Fruit fly (Drosophila melanogaster): Measurements from ENCODE around the gene CG13031.

CG13031 gene

DNA sequence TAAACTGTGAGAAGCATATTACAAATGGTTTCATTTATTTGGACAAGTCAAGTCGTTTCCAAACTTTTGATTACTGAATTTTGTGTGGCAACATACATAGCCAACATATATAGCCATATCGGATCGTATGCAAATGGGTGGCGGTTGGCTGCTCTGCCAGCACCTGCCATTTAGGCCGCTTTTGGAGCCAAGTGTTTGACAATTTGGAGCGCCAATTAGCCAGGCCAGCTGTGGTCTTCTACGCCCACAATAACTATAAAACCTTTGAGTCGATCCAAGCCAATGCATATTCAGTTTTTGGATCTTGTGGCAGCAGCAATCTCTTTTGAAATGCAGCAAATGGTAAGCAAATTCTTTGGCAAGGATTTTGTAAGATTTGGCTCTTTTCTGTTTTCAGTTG is at the start of gene CG13031:
Gene CG13031 (plus strand): TSS at position 301 of the 400 bp plus-strand sequence.
- TF ChIP-seq CG1620 (GFP tag; optimal IDR thresholded peaks at IDR 0.05) (no peak), CG33017 (tag; optimal IDR thresholded peaks at IDR 0.05) (no peak), CG7101 (tag; optimal IDR thresholded peaks at IDR 0.05) (no peak), pad (GFP tag; optimal IDR thresholded peaks at IDR 0.05) (no peak), bab1 (GFP tag; optimal IDR thresholded peaks at IDR 0.05) (no peak)

DNA sequence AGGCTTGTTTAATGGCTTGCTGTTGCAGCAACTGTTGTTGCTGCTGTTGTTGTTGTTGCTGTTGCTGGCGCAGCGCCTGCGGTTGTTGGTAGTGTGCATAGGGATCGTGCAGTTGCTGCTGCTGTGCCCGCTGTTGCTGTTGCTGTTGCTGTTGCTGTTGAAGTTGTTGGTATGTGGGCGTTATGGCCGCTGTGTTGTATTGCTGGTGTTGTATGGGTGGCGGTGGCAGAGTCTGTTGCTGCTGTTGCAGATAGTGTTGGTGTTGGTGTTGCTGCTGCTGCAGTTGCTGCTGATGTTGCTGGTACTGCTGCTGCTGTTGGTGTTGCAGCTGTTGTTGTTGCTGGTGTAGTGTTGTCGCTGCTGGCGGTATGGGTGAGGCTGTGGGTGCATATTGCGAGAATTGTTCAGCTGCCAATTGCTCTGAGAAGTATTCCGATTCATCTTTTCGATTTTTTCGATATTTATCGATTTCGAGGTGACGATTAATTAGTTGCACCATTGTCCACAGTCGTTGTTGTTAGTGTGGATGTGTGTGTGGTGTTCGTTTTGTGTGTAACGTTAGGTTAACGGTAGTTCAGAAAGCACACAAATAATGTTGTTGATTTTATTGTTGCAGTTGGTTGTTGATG is 45.1 kb upstream of the CG13031 start:
- TF ChIP-seq Crg-1 (GFP tag; optimal IDR thresholded peaks at IDR 0.05) = no peak
- TF ChIP-seq CG14711 (tag; optimal IDR thresholded peaks at IDR 0.05) = no peak
- TF ChIP-seq CG11617 (GFP tag; optimal IDR thresholded peaks at IDR 0.05) = no peak
- TF ChIP-seq CG5204 (GFP tag; optimal IDR thresholded peaks at IDR 0.05) = no peak
- no peak for TF ChIP-seq Hr96 (GFP tag; optimal IDR thresholded peaks at IDR 0.05)
- TF ChIP-seq Mnt (GFP tag; optimal IDR thresholded peaks at IDR 0.05) = no peak
- no peak for TF ChIP-seq cnc (optimal IDR thresholded peaks at IDR 0.05)
- TF ChIP-seq Clk (GFP tag; optimal IDR thresholded peaks at IDR 0.05) = no peak
- TF ChIP-seq CG1620 (GFP tag; optimal IDR thresholded peaks at IDR 0.05) = no peak
- no peak for TF ChIP-seq bab1 (GFP tag; optimal IDR thresholded peaks at IDR 0.05)
- TF ChIP-seq CG7101 (tag; optimal IDR thresholded peaks at IDR 0.05) = no peak

dm6 chr3L:16682371-16682770 is 42.3 kb upstream of the CG13031 start:
- TF ChIP-seq kay (GFP tag; ENCODE audit: borderline replicate concordance) = no peak
- no peak for TF ChIP-seq Crg-1 (GFP tag; optimal IDR thresholded peaks at IDR 0.05)
- TF ChIP-seq CG11617 (GFP tag; optimal IDR thresholded peaks at IDR 0.05) = peak; percentile 15
- TF ChIP-seq Mnt (GFP tag; optimal IDR thresholded peaks at IDR 0.05) = no peak
- TF ChIP-seq CG33017 (tag; optimal IDR thresholded peaks at IDR 0.05) = peak; percentile 73
- peak; percentile 29 for TF ChIP-seq CG7045 (GFP tag; optimal IDR thresholded peaks at IDR 0.05)
- no peak for TF ChIP-seq CG5204 (GFP tag; optimal IDR thresholded peaks at IDR 0.05)
- TF ChIP-seq CG14711 (tag; optimal IDR thresholded peaks at IDR 0.05) = peak; percentile 53
- TF ChIP-seq CG7101 (tag; optimal IDR thresholded peaks at IDR 0.05) = peak; percentile 60
- TF ChIP-seq CG12768 (GFP tag; optimal IDR thresholded peaks at IDR 0.05) = peak; percentile 48
- no peak for TF ChIP-seq CG1620 (GFP tag; optimal IDR thresholded peaks at IDR 0.05)
- TF ChIP-seq cic (GFP tag; optimal IDR thresholded peaks at IDR 0.05) = peak; percentile 82
- TF ChIP-seq bab1 (GFP tag; optimal IDR thresholded peaks at IDR 0.05) = no peak
- peak; percentile 24 for TF ChIP-seq tj (GFP tag; optimal IDR thresholded peaks at IDR 0.05)
- no peak for TF ChIP-seq toe (GFP tag; optimal IDR thresholded peaks at IDR 0.05)
- peak; percentile 62 for TF ChIP-seq pad (GFP tag; optimal IDR thresholded peaks at IDR 0.05)
- peak; percentile 22 for TF ChIP-seq ovo (GFP tag; optimal IDR thresholded peaks at IDR 0.05)
- no peak for TF ChIP-seq Clk (GFP tag; optimal IDR thresholded peaks at IDR 0.05)
- no peak for TF ChIP-seq cnc (optimal IDR thresholded peaks at IDR 0.05)
- no peak for TF ChIP-seq Hr96 (GFP tag; optimal IDR thresholded peaks at IDR 0.05)

DNA sequence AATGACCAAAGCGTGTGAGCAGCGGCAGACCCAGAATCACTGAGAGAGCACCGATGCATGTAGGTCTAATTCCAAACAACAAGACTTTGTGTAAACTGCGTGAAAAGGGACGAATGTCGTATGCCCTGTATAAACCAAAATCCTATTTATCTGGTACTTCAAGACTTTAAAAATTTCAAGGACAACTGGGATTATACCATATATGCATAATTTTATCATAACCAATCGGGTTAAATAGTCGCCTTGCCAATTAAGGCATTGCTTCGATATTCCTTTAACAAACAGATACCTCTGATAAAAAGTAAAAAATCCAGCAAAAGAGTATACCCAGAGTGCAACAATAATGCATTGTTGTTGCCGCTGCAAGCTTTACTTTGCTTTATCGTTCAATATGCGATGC is 41.7 kb upstream of the CG13031 start:
- TF ChIP-seq toe (GFP tag; optimal IDR thresholded peaks at IDR 0.05) = no peak
- TF ChIP-seq CG11617 (GFP tag; optimal IDR thresholded peaks at IDR 0.05) = no peak
- no peak for TF ChIP-seq ovo (GFP tag; optimal IDR thresholded peaks at IDR 0.05)
- no peak for TF ChIP-seq CG14711 (tag; optimal IDR thresholded peaks at IDR 0.05)
- TF ChIP-seq CG1620 (GFP tag; optimal IDR thresholded peaks at IDR 0.05) = no peak
- TF ChIP-seq tj (GFP tag; optimal IDR thresholded peaks at IDR 0.05) = no peak
- TF ChIP-seq CG5204 (GFP tag; optimal IDR thresholded peaks at IDR 0.05) = no peak
- no peak for TF ChIP-seq CG7101 (tag; optimal IDR thresholded peaks at IDR 0.05)
- no peak for TF ChIP-seq cnc (optimal IDR thresholded peaks at IDR 0.05)
- TF ChIP-seq Crg-1 (GFP tag; optimal IDR thresholded peaks at IDR 0.05) = no peak
- no peak for TF ChIP-seq pad (GFP tag; optimal IDR thresholded peaks at IDR 0.05)
- no peak for TF ChIP-seq CG7045 (GFP tag; optimal IDR thresholded peaks at IDR 0.05)
- TF ChIP-seq cic (GFP tag; optimal IDR thresholded peaks at IDR 0.05) = no peak
- no peak for TF ChIP-seq Mnt (GFP tag; optimal IDR thresholded peaks at IDR 0.05)
- no peak for TF ChIP-seq bab1 (GFP tag; optimal IDR thresholded peaks at IDR 0.05)
- no peak for TF ChIP-seq CG12768 (GFP tag; optimal IDR thresholded peaks at IDR 0.05)
- no peak for TF ChIP-seq Clk (GFP tag; optimal IDR thresholded peaks at IDR 0.05)
- no peak for TF ChIP-seq Hr96 (GFP tag; optimal IDR thresholded peaks at IDR 0.05)

- TF ChIP-seq cnc (optimal IDR thresholded peaks at IDR 0.05) (no peak), kay (GFP tag; ENCODE audit: borderline replicate concordance) (peak; percentile 15)
Observed at dm6 chr3L:16689491-16689890, 35.2 kb upstream of the CG13031 start.

dm6 chr3L:16690055-16690454 is 34.6 kb upstream of the CG13031 start:
- TF ChIP-seq CG5204 (GFP tag; optimal IDR thresholded peaks at IDR 0.05) (no peak), ovo (GFP tag; optimal IDR thresholded peaks at IDR 0.05) (no peak), tj (GFP tag; optimal IDR thresholded peaks at IDR 0.05) (no peak), CG11617 (GFP tag; optimal IDR thresholded peaks at IDR 0.05) (no peak), CG14711 (tag; optimal IDR thresholded peaks at IDR 0.05) (no peak), CG1620 (GFP tag; optimal IDR thresholded peaks at IDR 0.05) (no peak), bab1 (GFP tag; optimal IDR thresholded peaks at IDR 0.05) (no peak), Hr96 (GFP tag; optimal IDR thresholded peaks at IDR 0.05) (no peak), kay (GFP tag; ENCODE audit: borderline replicate concordance) (no peak), toe (GFP tag; optimal IDR thresholded peaks at IDR 0.05) (no peak), cnc (optimal IDR thresholded peaks at IDR 0.05) (no peak)

DNA sequence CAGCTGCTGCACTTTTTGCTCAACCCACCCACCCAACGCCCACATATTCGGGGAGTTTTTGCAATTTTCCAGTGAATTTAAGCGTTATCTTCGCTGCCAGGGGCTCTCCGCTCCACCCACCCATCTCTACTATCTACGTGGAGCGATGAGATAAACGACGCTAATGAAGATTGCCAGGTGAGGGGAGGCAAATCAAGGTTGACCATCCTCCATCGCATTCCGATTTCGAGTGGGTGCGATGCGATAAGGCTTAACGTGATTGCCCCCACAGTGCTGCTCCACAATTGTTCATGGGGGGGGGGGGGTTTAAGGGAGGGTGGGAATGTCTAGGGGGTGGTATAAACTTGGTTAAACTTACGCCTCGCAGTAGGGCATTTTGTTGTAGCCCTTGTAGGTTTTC is 30.8 kb upstream of the CG13031 start:
- TF ChIP-seq pad (GFP tag; optimal IDR thresholded peaks at IDR 0.05) (peak; percentile 95), cnc (optimal IDR thresholded peaks at IDR 0.05) (no peak), cic (GFP tag; optimal IDR thresholded peaks at IDR 0.05) (peak; percentile 83)
